Worm (Caenorhabditis elegans) whole organism, L4/young adult: Measurements from ENCODE around the gene bus-17.

Experiments
- W03F9.2 ChIP-seq: fragments of 150-350 bp; optimal IDR thresholded peaks from 2 replicates; lab custom pipeline; 2014; ENCODE audit warnings: missing biosample characterization, missing genetic modification characterization
- him-1 ChIP-seq: sonication (generic microtip); optimal IDR thresholded peaks from 2 replicates; lab custom pipeline; 2016; ENCODE audit warnings: missing genotype, missing genetic modification reagents, missing genetic modification characterization, missing compliant biosample characterization

ce11 chrX:15811341-15811740 lies 45.2 kb upstream of the bus-17 start:
- TF ChIP-seq him-1 (tag; lab: Kevin White, UChicago) (no peak), W03F9.2 (tag; lab: Kevin White, UChicago) (no peak)
